Fruit fly (Drosophila melanogaster) whole organism, embryonic: ENCODE results near the gene CG42554.

Experiments used
- ATbp ChIP-seq: fragments of 200-800 bp; sonication (Bioruptor generic); optimal IDR thresholded peaks from 2 replicates; lab custom pipeline; 2017; ENCODE audit warnings: missing biosample characterization, mild to moderate bottlenecking, missing genetic modification characterization, missing genetic modification reagents
- B-H2 ChIP-seq: fragments of 200-800 bp; sonication (Bioruptor generic); optimal IDR thresholded peaks from 2 replicates; lab custom pipeline; 2018; ENCODE audit warnings: missing biosample characterization, mild to moderate bottlenecking, missing genetic modification characterization
- Bdp1 ChIP-seq: fragments of 200-800 bp; sonication (Bioruptor generic); optimal IDR thresholded peaks from 3 replicates; lab custom pipeline; 2016; ENCODE audit warnings: missing biosample characterization, missing genetic modification characterization
- CG10321 ChIP-seq: fragments of 200-800 bp; sonication (Bioruptor generic); IDR thresholded peaks from 2 replicates; pipeline ENCODE4 v1.3.6; 2022; ENCODE audit warnings: missing biosample characterization, missing genetic modification characterization
- CG10543 ChIP-seq: fragments of 200-800 bp; sonication (Bioruptor generic); optimal IDR thresholded peaks from 3 replicates; lab custom pipeline; 2017; ENCODE audit warnings: missing biosample characterization, mild to moderate bottlenecking, missing genetic modification characterization, moderate library complexity
- CG10654 ChIP-seq: fragments of 200-800 bp; sonication (Bioruptor generic); optimal IDR thresholded peaks from 2 replicates; lab custom pipeline; 2016; ENCODE audit warnings: missing biosample characterization, missing genetic modification characterization
- CG11504 ChIP-seq: fragments of 200-800 bp; sonication (Bioruptor generic); optimal IDR thresholded peaks from 3 replicates; lab custom pipeline; 2019; ENCODE audit warnings: missing biosample characterization, mild to moderate bottlenecking, missing genetic modification characterization, moderate library complexity
- CG12071 ChIP-seq: fragments of 200-800 bp; sonication (Bioruptor generic); optimal IDR thresholded peaks from 3 replicates; lab custom pipeline; 2018; ENCODE audit warnings: missing biosample characterization, mild to moderate bottlenecking, missing genetic modification characterization
- CG1233 ChIP-seq: fragments of 200-800 bp; sonication (Bioruptor generic); optimal IDR thresholded peaks from 4 replicates; lab custom pipeline; 2018; ENCODE audit warnings: missing biosample characterization, mild to moderate bottlenecking, missing genetic modification characterization
- CG12391 ChIP-seq: fragments of 200-800 bp; sonication (Bioruptor generic); optimal IDR thresholded peaks from 3 replicates; lab custom pipeline; 2018; ENCODE audit warnings: missing biosample characterization, mild to moderate bottlenecking, missing genetic modification characterization, moderate library complexity
- CG14050 ChIP-seq: fragments of 200-800 bp; sonication (Bioruptor generic); IDR thresholded peaks from 3 replicates; pipeline ENCODE4 v1.3.6; 2022; ENCODE audit warnings: missing biosample characterization, missing genetic modification characterization
- CG14667 ChIP-seq: fragments of 200-800 bp; sonication (Bioruptor generic); IDR thresholded peaks from 2 replicates; pipeline ENCODE4 v1.3.6; 2022; ENCODE audit warnings: missing biosample characterization, missing genetic modification characterization
- CG15269 ChIP-seq: fragments of 200-800 bp; sonication (Bioruptor generic); optimal IDR thresholded peaks from 2 replicates; lab custom pipeline; 2018; ENCODE audit warnings: missing biosample characterization, mild to moderate bottlenecking, missing genetic modification characterization, moderate library complexity
- CG15479 ChIP-seq: fragments of 200-800 bp; sonication (Bioruptor generic); optimal IDR thresholded peaks from 3 replicates; lab custom pipeline; 2019; ENCODE audit warnings: missing biosample characterization, mild to moderate bottlenecking, missing genetic modification characterization, moderate library complexity
- CG15514 ChIP-seq: fragments of 200-800 bp; sonication (Bioruptor generic); optimal IDR thresholded peaks from 3 replicates; lab custom pipeline; 2017; ENCODE audit warnings: missing biosample characterization, missing genetic modification characterization, mild to moderate bottlenecking, moderate library complexity, missing genetic modification reagents
- CG32772 ChIP-seq: fragments of 200-800 bp; sonication (Bioruptor generic); IDR thresholded peaks from 2 replicates; pipeline ENCODE4 v1.3.6; 2022; ENCODE audit warnings: missing biosample characterization, missing genetic modification characterization
- CG34224 ChIP-seq: fragments of 200-800 bp; sonication (Bioruptor generic); IDR thresholded peaks from 3 replicates; pipeline ENCODE4 v1.3.6; 2022; ENCODE audit warnings: missing biosample characterization, missing genetic modification characterization; ENCODE audit not compliant: partially characterized antibody
- CG3995 ChIP-seq: fragments of 200-800 bp; sonication (Bioruptor generic); optimal IDR thresholded peaks from 3 replicates; lab custom pipeline; 2016; ENCODE audit warnings: missing biosample characterization, missing genetic modification characterization
- CG7928 ChIP-seq: fragments of 200-800 bp; sonication (Bioruptor generic); optimal IDR thresholded peaks from 2 replicates; lab custom pipeline; 2017; ENCODE audit warnings: missing biosample characterization, mild to moderate bottlenecking, missing genetic modification characterization
- CG9215 ChIP-seq: fragments of 200-800 bp; sonication (Bioruptor generic); IDR thresholded peaks from 2 replicates; pipeline ENCODE4 v1.3.6; 2022; ENCODE audit warnings: missing biosample characterization, missing genetic modification characterization
- D19B ChIP-seq: fragments of 200-800 bp; sonication (Bioruptor generic); optimal IDR thresholded peaks from 2 replicates; lab custom pipeline; 2017; ENCODE audit warnings: missing biosample characterization, mild to moderate bottlenecking, missing genetic modification characterization
- Fer2 ChIP-seq: fragments of 200-800 bp; sonication (Bioruptor generic); optimal IDR thresholded peaks from 2 replicates; lab custom pipeline; 2018; ENCODE audit warnings: missing biosample characterization, mild to moderate bottlenecking, missing genetic modification characterization, moderate library complexity
- Gsc ChIP-seq: fragments of 200-800 bp; sonication (Bioruptor generic); IDR thresholded peaks from 2 replicates; pipeline ENCODE4 v1.3.6; 2022; ENCODE audit warnings: missing biosample characterization, missing genetic modification characterization
- Hand ChIP-seq: fragments of 200-800 bp; sonication (Bioruptor generic); optimal IDR thresholded peaks from 2 replicates; lab custom pipeline; 2017; ENCODE audit warnings: mild to moderate bottlenecking, missing biosample characterization, missing genetic modification reagents, missing genetic modification characterization
- Hr3 ChIP-seq: fragments of 200-800 bp; sonication (Bioruptor generic); optimal IDR thresholded peaks from 3 replicates; lab custom pipeline; 2016; ENCODE audit warnings: missing biosample characterization, missing genetic modification characterization
- Nf-YC ChIP-seq: fragments of 200-800 bp; optimal IDR thresholded peaks from 3 replicates; lab custom pipeline; 2019; ENCODE audit warnings: missing biosample characterization, mild to moderate bottlenecking, missing genetic modification characterization, moderate library complexity
- Sox102F ChIP-seq: fragments of 200-800 bp; sonication (Bioruptor generic); optimal IDR thresholded peaks from 2 replicates; lab custom pipeline; 2018; ENCODE audit warnings: missing biosample characterization, mild to moderate bottlenecking, missing genetic modification characterization, moderate library complexity
- Ssrp ChIP-seq: fragments of 200-800 bp; sonication (Bioruptor generic); optimal IDR thresholded peaks from 2 replicates; lab custom pipeline; 2018; ENCODE audit warnings: missing biosample characterization, mild to moderate bottlenecking, missing genetic modification characterization, moderate library complexity
- Tbp ChIP-seq: fragments of >200 bp; optimal IDR thresholded peaks from 2 replicates; lab custom pipeline; 2018; ENCODE audit warnings: missing biosample characterization, missing genetic modification characterization
- Usf ChIP-seq: fragments of 200-800 bp; sonication (Bioruptor generic); optimal IDR thresholded peaks from 2 replicates; lab custom pipeline; 2017; ENCODE audit warnings: missing genotype, missing biosample characterization, missing genetic modification characterization
- YL-1 ChIP-seq: fragments of 200-800 bp; sonication (Bioruptor generic); optimal IDR thresholded peaks from 3 replicates; lab custom pipeline; 2017; ENCODE audit warnings: missing biosample characterization, mild to moderate bottlenecking, missing genetic modification characterization
- ac ChIP-seq: fragments of 200-800 bp; sonication (Bioruptor generic); optimal IDR thresholded peaks from 3 replicates; lab custom pipeline; 2017; ENCODE audit warnings: missing biosample characterization, mild to moderate bottlenecking, missing genetic modification characterization
- bsh ChIP-seq, 2 experiments: fragments of 200-800 bp; sonication (Bioruptor generic); optimal IDR thresholded peaks; 2 replicates each; lab custom pipeline; 2017 to 2018; ENCODE audit warnings: mild to moderate bottlenecking in 2 of 2, missing biosample characterization in 2 of 2, missing genetic modification characterization in 2 of 2, moderate library complexity in 1 of 2
- chm ChIP-seq: fragments of 200-800 bp; sonication (Bioruptor generic); IDR thresholded peaks from 2 replicates; pipeline ENCODE4 v1.3.6; 2022; ENCODE audit warnings: missing biosample characterization, missing genetic modification characterization
- fd96Cb ChIP-seq: fragments of 200-800 bp; sonication (Bioruptor generic); optimal IDR thresholded peaks from 2 replicates; lab custom pipeline; 2018; ENCODE audit warnings: missing biosample characterization, mild to moderate bottlenecking, missing genetic modification characterization, moderate library complexity
- fu2 ChIP-seq: fragments of 200-800 bp; sonication (Bioruptor generic); optimal IDR thresholded peaks from 2 replicates; lab custom pipeline; 2016; ENCODE audit warnings: missing biosample characterization, missing genetic modification characterization
- gro ChIP-seq: fragments of 200-800 bp; sonication (Bioruptor generic); optimal IDR thresholded peaks from 2 replicates; lab custom pipeline; 2016; ENCODE audit warnings: missing biosample characterization, missing genetic modification characterization
- gsb-n ChIP-seq: fragments of 200-800 bp; sonication (Bioruptor generic); optimal IDR thresholded peaks from 3 replicates; lab custom pipeline; 2018; ENCODE audit warnings: missing biosample characterization, mild to moderate bottlenecking, missing genetic modification characterization
- gt ChIP-seq: fragments of 200-800 bp; sonication (Bioruptor generic); IDR thresholded peaks from 2 replicates; pipeline ENCODE4 v1.3.6; 2022; ENCODE audit warnings: missing biosample characterization, missing genetic modification characterization
- jumu ChIP-seq: fragments of 200-800 bp; sonication (Bioruptor generic); optimal IDR thresholded peaks from 3 replicates; lab custom pipeline; 2016; ENCODE audit warnings: missing biosample characterization, missing genetic modification characterization
- nom ChIP-seq: fragments of 200-800 bp; sonication (Bioruptor generic); optimal IDR thresholded peaks from 2 replicates; lab custom pipeline; 2017; ENCODE audit warnings: missing biosample characterization, missing genetic modification characterization, mild to moderate bottlenecking, moderate library complexity, missing genetic modification reagents
- otp ChIP-seq: fragments of 200-800 bp; sonication (Bioruptor generic); IDR thresholded peaks from 3 replicates; pipeline ENCODE4, ENCODE4 v1.3.6; 2022; ENCODE audit warnings: missing biosample characterization, missing genetic modification characterization
- pita ChIP-seq: fragments of 200-800 bp; sonication (Bioruptor generic); optimal IDR thresholded peaks from 2 replicates; lab custom pipeline; 2017; ENCODE audit warnings: missing biosample characterization, mild to moderate bottlenecking, missing genetic modification characterization
- prd ChIP-seq, 3 experiments: fragments of >200 bp in 2 of 3; fragments of 200-800 bp in 1 of 3; sonication (Bioruptor generic) in 1 of 3; optimal IDR thresholded peaks in 2 of 3; IDR thresholded peaks in 1 of 3; 2 replicates in 2 of 3; 3 replicates in 1 of 3; pipeline versions ENCODE4 v1.3.6 to Lab custom; 2017 to 2022; ENCODE audit warnings: missing biosample characterization in 1 of 3, missing genetic modification characterization in 1 of 3
- schlank ChIP-seq: fragments of 200-800 bp; sonication (Bioruptor generic); optimal IDR thresholded peaks from 2 replicates; lab custom pipeline; 2018; ENCODE audit warnings: missing biosample characterization, mild to moderate bottlenecking, missing genetic modification characterization
- sisA ChIP-seq: fragments of 200-800 bp; sonication (Bioruptor generic); IDR thresholded peaks from 2 replicates; pipeline ENCODE4 v1.3.6; 2022; ENCODE audit warnings: missing biosample characterization, missing genetic modification characterization
- slou ChIP-seq: fragments of 200-800 bp; sonication (Bioruptor generic); optimal IDR thresholded peaks from 3 replicates; lab custom pipeline; 2016; ENCODE audit warnings: missing biosample characterization, missing genetic modification characterization
- unc-4 ChIP-seq: fragments of 200-800 bp; sonication (Bioruptor generic); IDR thresholded peaks from 2 replicates; pipeline ENCODE4 v1.3.6; 2022; ENCODE audit warnings: missing biosample characterization, missing genetic modification characterization; ENCODE audit not compliant: partially characterized antibody
- usp ChIP-seq: fragments of >200 bp; optimal IDR thresholded peaks from 2 replicates; lab custom pipeline; 2017; ENCODE audit warnings: missing biosample characterization, missing genetic modification characterization

The CG42554 gene

DNA sequence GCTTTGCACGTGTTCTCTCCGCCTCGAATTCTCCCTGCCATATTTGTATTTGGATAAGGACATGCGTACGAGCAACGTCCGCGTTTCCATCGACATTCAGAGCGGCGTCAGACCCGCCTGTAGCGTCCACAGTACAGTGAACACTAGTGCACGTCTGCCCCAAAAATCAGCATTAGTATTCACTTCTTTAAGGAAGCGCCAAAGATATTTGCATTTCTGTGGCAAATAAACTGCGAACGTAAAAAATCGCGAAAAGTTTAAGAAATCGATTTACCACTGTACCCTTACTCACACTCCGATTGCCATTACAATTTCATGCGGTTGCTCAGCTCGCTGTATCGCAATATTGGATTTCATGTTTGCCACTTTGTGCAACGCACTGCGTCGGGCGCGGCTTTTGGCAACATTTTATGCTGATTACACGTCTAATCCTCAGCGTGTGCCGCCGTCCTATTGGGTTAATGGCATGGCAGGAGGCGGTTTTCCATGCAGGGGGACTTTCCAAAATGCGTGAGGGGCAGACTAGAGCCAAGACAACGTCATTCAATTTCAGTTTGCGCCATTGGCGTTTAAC is 32.7 kb upstream of the CG42554 start (continued):
- TF ChIP-seq schlank: peak; percentile 90
- TF ChIP-seq Tbp (GFP tag; lab: Kevin White, UChicago): no peak
- TF ChIP-seq pita (GFP tag; lab: Kevin White, UChicago): no peak
- TF ChIP-seq nom (GFP tag; lab: Kevin White, UChicago): peak; percentile 82
- TF ChIP-seq gsb-n: peak; percentile 86
- TF ChIP-seq CG34224: no peak
- peak; percentile 87 for TF ChIP-seq CG15269 (tag; lab: Kevin White, UChicago)
- TF ChIP-seq jumu (GFP tag; lab: Kevin White, UChicago): peak; percentile 94
- TF ChIP-seq D19B (GFP tag; lab: Kevin White, UChicago): peak; percentile 46
- peak; percentile 74; the same call in 1 of the 2 replicates for TF ChIP-seq CG10321 (GFP tag; lab: Robert Waterston, UW)
- peak; percentile 68 for TF ChIP-seq Bdp1 (GFP tag; lab: Kevin White, UChicago)
- peak; percentile 94 for TF ChIP-seq sisA (GFP tag; lab: Robert Waterston, UW)
- TF ChIP-seq ac: peak; percentile 31
- peak; percentile 59 for TF ChIP-seq CG15479
- TF ChIP-seq fd96Cb (tag; lab: Kevin White, UChicago): peak; percentile 88
- TF ChIP-seq gro: peak; percentile 93
- TF ChIP-seq CG32772 (GFP tag; lab: Robert Waterston, UW): peak; percentile 94
- TF ChIP-seq CG9215: peak; percentile 78
- TF ChIP-seq Nf-YC (tag; lab: Kevin White, UChicago): peak; percentile 61
- peak; percentile 77 for TF ChIP-seq CG15514
- TF ChIP-seq bsh (GFP tag; optimal IDR thresholded peaks at IDR 0.05; lab: Kevin White, UChicago): peak; percentile 77 to 91
- no peak for TF ChIP-seq prd (optimal IDR thresholded peaks at IDR 0.05; lab: Kevin White, UChicago)
- TF ChIP-seq prd (GFP tag; IDR thresholded peaks at IDR 0.05; lab: Robert Waterston, UW): peak; percentile 96
- peak; percentile 89 for TF ChIP-seq CG12071 (GFP tag; lab: Kevin White, UChicago)
- peak; percentile 77 for TF ChIP-seq B-H2 (GFP tag; lab: Kevin White, UChicago)
- TF ChIP-seq Usf (GFP tag; lab: Kevin White, UChicago): peak; percentile 58
- TF ChIP-seq CG7928 (GFP tag; lab: Kevin White, UChicago): peak; percentile 45
- peak; percentile 80 for TF ChIP-seq CG10654
- TF ChIP-seq Fer2 (tag; lab: Kevin White, UChicago): peak; percentile 55
- peak; percentile 84 for TF ChIP-seq CG10543 (GFP tag; lab: Kevin White, UChicago)
- peak; percentile 77 for TF ChIP-seq Gsc (GFP tag; lab: Robert Waterston, UW)
- TF ChIP-seq otp (GFP tag; lab: Robert Waterston, UW): peak; percentile 92
- TF ChIP-seq CG1233 (GFP tag; lab: Kevin White, UChicago): peak; percentile 70
- TF ChIP-seq gt (GFP tag; lab: Robert Waterston, UW): peak; percentile 72
- TF ChIP-seq ATbp: peak; percentile 91
- TF ChIP-seq CG14050 (GFP tag; lab: Robert Waterston, UW): peak; percentile 86
- TF ChIP-seq CG12391 (tag; lab: Kevin White, UChicago): peak; percentile 86
- TF ChIP-seq Hr3: peak; percentile 80
- no peak for TF ChIP-seq unc-4
- TF ChIP-seq fu2 (GFP tag; lab: Kevin White, UChicago): peak; percentile 85
- TF ChIP-seq Hand (GFP tag; lab: Kevin White, UChicago): peak; percentile 83
- peak; percentile 87 for TF ChIP-seq CG11504 (tag; lab: Kevin White, UChicago)
- no peak for TF ChIP-seq usp (GFP tag; lab: Kevin White, UChicago)
- no peak for TF ChIP-seq YL-1 (GFP tag; lab: Kevin White, UChicago)
- TF ChIP-seq Ssrp (tag; lab: Kevin White, UChicago): peak; percentile 79
- peak; percentile 90 for TF ChIP-seq Sox102F (GFP tag; lab: Kevin White, UChicago)
- peak; percentile 54 for TF ChIP-seq slou (GFP tag; lab: Kevin White, UChicago)
- peak; percentile 82 for TF ChIP-seq CG14667 (GFP tag; lab: Robert Waterston, UW)
- TF ChIP-seq chm (GFP tag; lab: Robert Waterston, UW): peak; percentile 95
- peak; percentile 30 for TF ChIP-seq CG3995 (GFP tag; lab: Kevin White, UChicago)
